Fruit fly (Drosophila melanogaster): ENCODE measurements around the gene Atac1.

Atac1 gene

DNA sequence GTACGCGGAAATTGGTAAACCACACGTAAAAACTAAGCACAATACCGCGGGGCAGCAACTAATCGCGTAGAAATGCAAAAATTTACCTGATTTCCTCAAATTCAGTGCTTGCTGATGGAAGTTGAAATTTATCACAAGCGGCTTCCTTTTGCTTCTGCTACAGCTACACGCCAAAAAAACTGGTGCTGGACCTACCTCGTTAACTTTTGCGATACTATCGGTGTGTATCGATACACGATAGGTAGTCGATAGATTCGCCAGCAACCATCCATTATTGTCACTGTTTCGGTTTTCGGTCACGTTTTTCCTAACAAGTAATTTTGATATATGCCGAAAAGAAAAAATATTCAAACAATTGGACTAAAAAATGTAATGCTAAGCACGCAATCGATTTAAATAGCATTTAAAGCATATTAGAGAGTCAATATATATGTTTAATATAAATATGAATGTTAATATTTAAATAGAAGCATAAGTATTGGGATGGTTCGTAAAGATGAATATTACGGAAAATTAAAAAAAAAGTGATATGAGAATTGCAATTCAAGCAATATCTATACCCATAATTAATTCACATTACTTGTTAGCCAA is 7.4 kb upstream of the Atac1 start, which contains the start of gene Sumo (continued):
- TF ChIP-seq emc (GFP tag; optimal IDR thresholded peaks at IDR 0.05): no peak
- peak; percentile 16 for TF ChIP-seq CG16815 (GFP tag; optimal IDR thresholded peaks at IDR 0.05)
- TF ChIP-seq danr (GFP tag; IDR thresholded peaks at IDR 0.05): no peak
- peak; percentile 10; the same call in 1 of the 2 replicates for TF ChIP-seq vvl (GFP tag; IDR thresholded peaks at IDR 0.05)
- TF ChIP-seq CG8089 (GFP tag; optimal IDR thresholded peaks at IDR 0.05): no peak
- TF ChIP-seq pb (GFP tag; optimal IDR thresholded peaks at IDR 0.05): no peak
- no peak for TF ChIP-seq Fer2 (tag; optimal IDR thresholded peaks at IDR 0.05)
- no peak for TF ChIP-seq jumu (GFP tag; optimal IDR thresholded peaks at IDR 0.05)
- TF ChIP-seq CG32532 (GFP tag; IDR thresholded peaks at IDR 0.05): peak; percentile 49
- TF ChIP-seq yki (optimal IDR thresholded peaks at IDR 0.05): no peak
- TF ChIP-seq cad (GFP tag; optimal IDR thresholded peaks at IDR 0.05): no peak
- TF ChIP-seq kah (GFP tag; optimal IDR thresholded peaks at IDR 0.05): no peak
- TF ChIP-seq nmo (GFP tag; optimal IDR thresholded peaks at IDR 0.05): peak; percentile 50
- TF ChIP-seq nom (GFP tag; optimal IDR thresholded peaks at IDR 0.05): no peak
- no peak for TF ChIP-seq kni (GFP tag; optimal IDR thresholded peaks at IDR 0.05)
- no peak for TF ChIP-seq shn (GFP tag; optimal IDR thresholded peaks at IDR 0.05)
- TF ChIP-seq CHES-1-like (GFP tag; optimal IDR thresholded peaks at IDR 0.05): no peak
- no peak for TF ChIP-seq ttk (GFP tag; IDR thresholded peaks at IDR 0.05)
- no peak for TF ChIP-seq toy (GFP tag; IDR thresholded peaks at IDR 0.05)
- no peak for TF ChIP-seq scrt (GFP tag; optimal IDR thresholded peaks at IDR 0.05)
- no peak for TF ChIP-seq fd102C (GFP tag; optimal IDR thresholded peaks at IDR 0.05)
- TF ChIP-seq bigmax (GFP tag; optimal IDR thresholded peaks at IDR 0.05): no peak
- TF ChIP-seq ac (GFP tag; optimal IDR thresholded peaks at IDR 0.05): no peak
- no peak for TF ChIP-seq CG6765 (GFP tag; optimal IDR thresholded peaks at IDR 0.05)
- no peak for TF ChIP-seq CG12769 (tag; optimal IDR thresholded peaks at IDR 0.05)
- TF ChIP-seq Ada2b (GFP tag; IDR thresholded peaks at IDR 0.05): no peak
- TF ChIP-seq D19A (tag; optimal IDR thresholded peaks at IDR 0.05): peak; percentile 9
- no peak for TF ChIP-seq CG5180 (GFP tag; optimal IDR thresholded peaks at IDR 0.05)
- TF ChIP-seq CG17385 (GFP tag; optimal IDR thresholded peaks at IDR 0.05): no peak
- peak; percentile 49; the same call in 1 of the 2 replicates for TF ChIP-seq chm (GFP tag; IDR thresholded peaks at IDR 0.05)
- no peak for TF ChIP-seq dpn (GFP tag; optimal IDR thresholded peaks at IDR 0.05)
- no peak for TF ChIP-seq CG17328 (GFP tag; IDR thresholded peaks at IDR 0.05)
- no peak for TF ChIP-seq CG8281 (tag; optimal IDR thresholded peaks at IDR 0.05)
- peak; percentile 0 for TF ChIP-seq dm (GFP tag; optimal IDR thresholded peaks at IDR 0.05)
- no peak for TF ChIP-seq HHEX (GFP tag; optimal IDR thresholded peaks at IDR 0.05)
- TF ChIP-seq Drgx (GFP tag; IDR thresholded peaks at IDR 0.05): no peak
- no peak for TF ChIP-seq jigr1 (GFP tag; IDR thresholded peaks at IDR 0.05)
- TF ChIP-seq Gsc (GFP tag; IDR thresholded peaks at IDR 0.05): no peak
- TF ChIP-seq Dbx (GFP tag; IDR thresholded peaks at IDR 0.05): peak; percentile 59; the same call in 2 of the 3 replicates
- peak; percentile 31 for TF ChIP-seq Nf-YC (tag; optimal IDR thresholded peaks at IDR 0.05)
- TF ChIP-seq Aef1 (GFP tag; IDR thresholded peaks at IDR 0.05): no peak
- no peak for TF ChIP-seq fru (optimal IDR thresholded peaks at IDR 0.05)
- TF ChIP-seq croc (GFP tag; conservative IDR thresholded peaks at IDR 0.05): no peak
- no peak for TF ChIP-seq CG5953 (GFP tag; IDR thresholded peaks at IDR 0.05)
- TF ChIP-seq gro (GFP tag; optimal IDR thresholded peaks at IDR 0.05): no peak
- TF ChIP-seq CG2889 (GFP tag; IDR thresholded peaks at IDR 0.05): no peak
- no peak for TF ChIP-seq crol (GFP tag; IDR thresholded peaks at IDR 0.05)
- TF ChIP-seq CG18262 (tag; optimal IDR thresholded peaks at IDR 0.05): peak; percentile 50
- TF ChIP-seq Sry-β (GFP tag; optimal IDR thresholded peaks at IDR 0.05): peak; percentile 40
- TF ChIP-seq CG10209 (GFP tag; optimal IDR thresholded peaks at IDR 0.05): no peak
- TF ChIP-seq Dref (GFP tag; IDR thresholded peaks at IDR 0.05): peak; percentile 93
- TF ChIP-seq Antp (GFP tag; optimal IDR thresholded peaks at IDR 0.05): no peak
- TF ChIP-seq Deaf1 (tag; optimal IDR thresholded peaks at IDR 0.05): no peak
